Fruit fly (Drosophila melanogaster): ENCODE results near the gene CG46434.

DNA sequence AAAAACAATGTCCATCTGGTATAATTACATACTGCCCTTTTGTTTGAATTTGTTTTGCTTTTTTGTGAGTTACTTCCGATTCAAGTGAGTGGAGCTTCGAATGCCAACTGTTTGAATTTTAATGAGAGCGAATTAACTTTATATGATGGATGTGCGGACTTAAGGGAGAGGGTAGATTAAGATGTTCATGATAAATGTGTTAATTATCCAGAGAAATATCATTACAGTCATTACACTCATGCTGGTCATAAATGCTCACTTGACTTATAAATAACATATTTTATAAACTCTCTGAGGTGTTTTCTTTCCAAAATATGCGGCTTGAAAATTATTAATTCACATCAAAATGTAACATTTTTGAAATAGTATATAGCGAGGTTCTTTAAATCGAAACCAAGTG lies 46.4 kb downstream of the CG46434 start, which contains the start of gene CG9449:
- TF ChIP-seq CG4496 (GFP tag; IDR thresholded peaks at IDR 0.05) (no peak), CG32121 (GFP tag; IDR thresholded peaks at IDR 0.05) (no peak), fd96Ca (GFP tag; IDR thresholded peaks at IDR 0.05) (no peak), gl (tag; optimal IDR thresholded peaks at IDR 0.05) (no peak), Snoo (tag; optimal IDR thresholded peaks at IDR 0.05) (no peak), CG9948 (tag; optimal IDR thresholded peaks at IDR 0.05) (no peak), Pif1A (GFP tag; optimal IDR thresholded peaks at IDR 0.05) (no peak), rn (GFP tag; IDR thresholded peaks at IDR 0.05) (no peak), CG10348 (GFP tag; IDR thresholded peaks at IDR 0.05) (no peak), D1 (tag; optimal IDR thresholded peaks at IDR 0.05) (no peak), EcR (GFP tag; optimal IDR thresholded peaks at IDR 0.05) (no peak), CG8301 (tag; optimal IDR thresholded peaks at IDR 0.05) (no peak), CG13204 (GFP tag; optimal IDR thresholded peaks at IDR 0.05) (no peak), CG14655 (GFP tag; optimal IDR thresholded peaks at IDR 0.05) (no peak)

Measured in whole organism, pupa.